Worm (Caenorhabditis elegans): ENCODE data around the gene K01A2.5.

The K01A2.5 gene

ce11 chrII:264053-264452 lies 37.0 kb upstream of the K01A2.5 start, which contains the start of gene B0432.14:
B0432.14 (plus strand) TSS chrII:264353.
- TF ChIP-seq lin-39 (tag; optimal IDR thresholded peaks at IDR 0.05) (no peak), unc-130 (GFP tag; optimal IDR thresholded peaks at IDR 0.05) (no peak), T20F7.1 (GFP tag; optimal IDR thresholded peaks at IDR 0.05) (no peak), hmg-1.1 (GFP tag; IDR thresholded peaks at IDR 0.05) (no peak), nhr-102 (tag; optimal IDR thresholded peaks at IDR 0.05) (no peak)

- TF ChIP-seq mxl-3 (GFP tag; optimal IDR thresholded peaks at IDR 0.05), result no peak
- no peak for TF ChIP-seq lin-1 (GFP tag; IDR thresholded peaks at IDR 0.05)
Observed at ce11 chrII:273872-274271, 27.2 kb upstream of the K01A2.5 start, which contains the start of gene B0432.7. B0432.7 (minus strand) TSS chrII:273972.

ce11 chrII:278636-279035 lies 22.4 kb upstream of the K01A2.5 start, which contains the start of gene B0432.8:
B0432.8 (minus strand) TSS chrII:278736.
- TF ChIP-seq dve-1 (tag; optimal IDR thresholded peaks at IDR 0.05; ENCODE audit: insufficient read depth), result no peak
- TF ChIP-seq madf-9 (GFP tag; conservative IDR thresholded peaks at IDR 0.05), result no peak
- TF ChIP-seq mdl-1 (tag; optimal IDR thresholded peaks at IDR 0.05), result no peak
- no peak for TF ChIP-seq duxl-1 (tag; optimal IDR thresholded peaks at IDR 0.05; ENCODE audit: poor library complexity)

- TF ChIP-seq aly-2 (tag; optimal IDR thresholded peaks at IDR 0.05) (no peak), rbr-2 (tag; optimal IDR thresholded peaks at IDR 0.05) (no peak), ZK337.2 (GFP tag; IDR thresholded peaks at IDR 0.05) (no peak), dmd-6 (GFP tag; IDR thresholded peaks at IDR 0.05) (no peak), saeg-2 (GFP tag; IDR thresholded peaks at IDR 0.05) (no peak), nhr-11 (tag; optimal IDR thresholded peaks at IDR 0.05) (no peak), mxl-2 (GFP tag; conservative IDR thresholded peaks at IDR 0.05) (no peak), nhr-10 (tag; optimal IDR thresholded peaks at IDR 0.05) (no peak), F26F4.8 (GFP tag; conservative IDR thresholded peaks at IDR 0.05) (no peak), ztf-11 (tag; optimal IDR thresholded peaks at IDR 0.05) (no peak), Y105C5A.15 (GFP tag; IDR thresholded peaks at IDR 0.05) (no peak), F37D6.2 (tag; optimal IDR thresholded peaks at IDR 0.05) (no peak), nhr-237 (tag; optimal IDR thresholded peaks at IDR 0.05) (no peak), nhr-111 (GFP tag; optimal IDR thresholded peaks at IDR 0.05) (no peak)
Observed at ce11 chrII:282483-282882, 18.6 kb upstream of the K01A2.5 start, which contains the start of gene trul-1. trul-1 (minus strand) TSS chrII:282583.

ce11 chrII:283594-283993 lies 17.5 kb upstream of the K01A2.5 start, which contains the start of gene B0432.9:
B0432.9 (minus strand) TSS chrII:283694.
- TF ChIP-seq zag-1 (tag; optimal IDR thresholded peaks at IDR 0.05), result no peak
- no peak for TF ChIP-seq dve-1 (tag; optimal IDR thresholded peaks at IDR 0.05; ENCODE audit: insufficient read depth)
- TF ChIP-seq ztf-11 (tag; optimal IDR thresholded peaks at IDR 0.05), result no peak
- TF ChIP-seq R02D3.7 (tag; optimal IDR thresholded peaks at IDR 0.05), result no peak
- no peak for TF ChIP-seq zip-2 (tag; optimal IDR thresholded peaks at IDR 0.05)
- TF ChIP-seq mxl-3 (GFP tag; optimal IDR thresholded peaks at IDR 0.05), result no peak
- TF ChIP-seq nhr-42 (GFP tag; IDR thresholded peaks at IDR 0.05), result no peak
- no peak for TF ChIP-seq mep-1 (tag; optimal IDR thresholded peaks at IDR 0.05)
- TF ChIP-seq lin-29 (GFP tag; IDR thresholded peaks at IDR 0.05), result no peak
- TF ChIP-seq egl-43 (GFP tag; IDR thresholded peaks at IDR 0.05), result no peak
- TF ChIP-seq php-3 (GFP tag; IDR thresholded peaks at IDR 0.05), result no peak
- no peak for TF ChIP-seq ceh-32 (tag; optimal IDR thresholded peaks at IDR 0.05; ENCODE audit: poor library complexity)
- TF ChIP-seq lin-15B (tag; optimal IDR thresholded peaks at IDR 0.05), result no peak
- TF ChIP-seq snpc-4 (tag; optimal IDR thresholded peaks at IDR 0.05), result no peak
- TF ChIP-seq rbr-2 (tag; optimal IDR thresholded peaks at IDR 0.05), result no peak
- no peak for TF ChIP-seq F37D6.2 (tag; optimal IDR thresholded peaks at IDR 0.05)
- TF ChIP-seq nhr-6 (tag; optimal IDR thresholded peaks at IDR 0.05), result no peak
- TF ChIP-seq zip-11 (GFP tag; IDR thresholded peaks at IDR 0.05), result no peak
- TF ChIP-seq ceh-82 (tag; optimal IDR thresholded peaks at IDR 0.05), result no peak

All from whole organism, L4 larva.